Worm (Caenorhabditis elegans) whole organism, L2 larva: Measurements from ENCODE around the gene srg-1.

Experiments used
- C34F6.9 ChIP-seq: fragments of 150-350 bp; optimal IDR thresholded peaks from 2 replicates; lab custom pipeline; 2014; ENCODE audit warnings: missing biosample characterization, missing genetic modification characterization
- F13H6.1 ChIP-seq: sonication (generic microtip); optimal IDR thresholded peaks from 2 replicates; lab custom pipeline; 2016; ENCODE audit warnings: missing genetic modification characterization, missing compliant biosample characterization
- ZK546.5 ChIP-seq: sonication (generic microtip); optimal IDR thresholded peaks from 2 replicates; lab custom pipeline; 2017; ENCODE audit warnings: missing biosample characterization, missing genetic modification characterization
- alr-1 ChIP-seq: fragments of 150-350 bp; optimal IDR thresholded peaks from 2 replicates; lab custom pipeline; 2014; ENCODE audit warnings: missing biosample characterization, missing genetic modification characterization
- aly-2 ChIP-seq: fragments of 150-350 bp; optimal IDR thresholded peaks from 2 replicates; lab custom pipeline; 2014; ENCODE audit warnings: missing biosample characterization, missing genetic modification characterization
- ama-1 ChIP-seq: fragments of 150-350 bp; optimal IDR thresholded peaks from 2 replicates; lab custom pipeline; 2018; ENCODE audit warnings: inconsistent platforms
- blmp-1 ChIP-seq: sonication (generic microtip); optimal IDR thresholded peaks from 2 replicates; lab custom pipeline; 2017; ENCODE audit warnings: missing genetic modification characterization, mild to moderate bottlenecking, missing compliant biosample characterization, antibody characterized with exemption, moderate library complexity; ENCODE audit not compliant: insufficient read depth
- ceh-16 ChIP-seq: fragments of 150-350 bp; optimal IDR thresholded peaks from 2 replicates; lab custom pipeline; 2014; ENCODE audit warnings: missing biosample characterization, missing genetic modification characterization
- crh-2 ChIP-seq: sonication (generic microtip); optimal IDR thresholded peaks from 2 replicates; lab custom pipeline; 2017; ENCODE audit warnings: missing biosample characterization, missing genetic modification characterization
- egl-27 ChIP-seq: sonication (generic microtip); optimal IDR thresholded peaks from 3 replicates; lab custom pipeline; 2017; ENCODE audit warnings: missing biosample characterization, missing genetic modification reagents, missing genetic modification characterization
- elt-1 ChIP-seq: fragments of 150-350 bp; optimal IDR thresholded peaks from 2 replicates; lab custom pipeline; 2014; ENCODE audit warnings: missing biosample characterization, missing genetic modification characterization
- elt-3 ChIP-seq: sonication (generic microtip); optimal IDR thresholded peaks from 2 replicates; lab custom pipeline; 2017; ENCODE audit warnings: missing biosample characterization, missing genetic modification characterization
- fos-1 ChIP-seq: fragments of 150-350 bp; optimal IDR thresholded peaks from 2 replicates; lab custom pipeline; 2014; ENCODE audit warnings: missing biosample characterization, missing genetic modification characterization
- gmeb-1 ChIP-seq: fragments of 150-350 bp; optimal IDR thresholded peaks from 2 replicates; lab custom pipeline; 2014; ENCODE audit warnings: missing biosample characterization, missing genetic modification characterization
- lin-13 ChIP-seq: fragments of 150-350 bp; optimal IDR thresholded peaks from 2 replicates; lab custom pipeline; 2014; ENCODE audit warnings: missing biosample characterization, missing genetic modification reagents, missing genetic modification characterization
- lin-39 ChIP-seq: fragments of 150-350 bp; optimal IDR thresholded peaks from 2 replicates; lab custom pipeline; 2014; ENCODE audit warnings: missing biosample characterization, missing genetic modification reagents, missing genetic modification characterization
- lsy-2 ChIP-seq, 2 experiments: fragments of 150-350 bp in 1 of 2; sonication (generic microtip) in 1 of 2; optimal IDR thresholded peaks; 2 replicates each; lab custom pipeline; 2014 to 2017; ENCODE audit warnings: missing biosample characterization in 2 of 2, missing genetic modification characterization in 2 of 2
- mab-5 ChIP-seq: fragments of 150-350 bp; optimal IDR thresholded peaks from 2 replicates; lab custom pipeline; 2014; ENCODE audit warnings: missing biosample characterization, missing genetic modification characterization
- mbf-1 ChIP-seq: sonication (generic microtip); optimal IDR thresholded peaks from 2 replicates; lab custom pipeline; 2017; ENCODE audit warnings: missing biosample characterization, missing genetic modification characterization
- mdl-1 ChIP-seq, 2 experiments: fragments of 150-350 bp in 1 of 2; sonication (generic microtip) in 1 of 2; optimal IDR thresholded peaks; 2 replicates each; lab custom pipeline; 2017; ENCODE audit warnings: missing biosample characterization in 2 of 2, missing genetic modification characterization in 2 of 2
- nhr-11 ChIP-seq: fragments of 150-350 bp; optimal IDR thresholded peaks from 2 replicates; lab custom pipeline; 2014; ENCODE audit warnings: missing biosample characterization, missing genetic modification characterization
- nhr-129 ChIP-seq: fragments of 150-350 bp; optimal IDR thresholded peaks from 2 replicates; lab custom pipeline; 2014; ENCODE audit warnings: missing biosample characterization, missing genetic modification characterization
- nhr-21 ChIP-seq: fragments of 150-350 bp; optimal IDR thresholded peaks from 2 replicates; lab custom pipeline; 2014; ENCODE audit warnings: missing biosample characterization, missing genetic modification characterization
- nhr-23 ChIP-seq: fragments of 150-350 bp; optimal IDR thresholded peaks from 2 replicates; lab custom pipeline; 2014; ENCODE audit warnings: missing biosample characterization, missing genetic modification reagents, missing genetic modification characterization
- nhr-25 ChIP-seq: fragments of 150-350 bp; sonication (generic microtip); optimal IDR thresholded peaks from 3 replicates; lab custom pipeline; 2014; ENCODE audit warnings: missing biosample characterization, missing genetic modification characterization
- nhr-6 ChIP-seq: fragments of 150-350 bp; optimal IDR thresholded peaks from 2 replicates; lab custom pipeline; 2014; ENCODE audit warnings: missing biosample characterization, missing genetic modification characterization
- nhr-77 ChIP-seq: fragments of 150-350 bp; optimal IDR thresholded peaks from 2 replicates; lab custom pipeline; 2014; ENCODE audit warnings: missing biosample characterization, missing genetic modification characterization
- peb-1 ChIP-seq: fragments of 150-350 bp; optimal IDR thresholded peaks from 2 replicates; lab custom pipeline; 2014; ENCODE audit warnings: missing biosample characterization, missing genetic modification characterization
- sem-4 ChIP-seq: fragments of 150-350 bp; optimal IDR thresholded peaks from 2 replicates; lab custom pipeline; 2014; ENCODE audit warnings: missing biosample characterization, missing genetic modification reagents, missing genetic modification characterization
- skn-1 ChIP-seq: sonication (generic microtip); optimal IDR thresholded peaks from 2 replicates; lab custom pipeline; 2017; ENCODE audit warnings: missing biosample characterization, missing genetic modification characterization
- sma-3 ChIP-seq: sonication (generic microtip); optimal IDR thresholded peaks from 2 replicates; lab custom pipeline; 2016; ENCODE audit warnings: missing genetic modification reagents, missing genetic modification characterization, missing compliant biosample characterization
- sma-9 ChIP-seq, 2 experiments: fragments of 150-350 bp in 1 of 2; sonication (generic microtip) in 1 of 2; optimal IDR thresholded peaks; 2 replicates each; lab custom pipeline; 2014 to 2016; ENCODE audit warnings: missing genetic modification characterization in 2 of 2, mild to moderate bottlenecking in 1 of 2, missing biosample characterization in 1 of 2, missing compliant biosample characterization in 1 of 2, missing genetic modification reagents in 1 of 2, moderate library complexity in 1 of 2
- snpc-4 ChIP-seq: fragments of 150-350 bp; optimal IDR thresholded peaks from 2 replicates; lab custom pipeline; 2014; ENCODE audit warnings: missing biosample characterization, missing genetic modification characterization
- unc-39 ChIP-seq: fragments of 150-350 bp; optimal IDR thresholded peaks from 2 replicates; lab custom pipeline; 2014; ENCODE audit warnings: missing biosample characterization, missing genetic modification characterization
- unc-55 ChIP-seq: fragments of 150-350 bp; sonication (generic microtip); optimal IDR thresholded peaks from 3 replicates; lab custom pipeline; 2014; ENCODE audit warnings: missing biosample characterization, missing genetic modification reagents, missing genetic modification characterization
- zag-1 ChIP-seq: fragments of 150-350 bp; optimal IDR thresholded peaks from 2 replicates; lab custom pipeline; 2014; ENCODE audit warnings: missing biosample characterization, missing genetic modification characterization
- ztf-1 ChIP-seq: fragments of 200-800 bp; sonication (Bioruptor generic); conservative IDR thresholded peaks from 2 replicates; pipeline ENCODE4 v1.3.6; 2022; ENCODE audit warnings: missing genetic modification characterization, missing compliant biosample characterization
- ztf-4 ChIP-seq: fragments of 150-350 bp; optimal IDR thresholded peaks from 2 replicates; lab custom pipeline; 2014; ENCODE audit warnings: missing biosample characterization, missing genetic modification characterization

srg-1 gene

ce11 chrIII:6303787-6304186, 45.6 kb upstream of the srg-1 start:
- TF ChIP-seq ztf-4 (tag; lab: Kevin White, UChicago), result no peak
- no peak for TF ChIP-seq nhr-23 (tag; lab: Kevin White, UChicago)

ce11 chrIII:6303114-6303647, 45.0 kb upstream of the srg-1 start, which contains the start of gene F47D12.9:
Gene F47D12.9, minus strand, starts transcription at chrIII:6303380.
- TF ChIP-seq mdl-1 (tag; optimal IDR thresholded peaks at IDR 0.05; lab: Kevin White, UChicago) (peak; percentile 4 to 80), nhr-25 (tag; lab: Kevin White, UChicago) (peak; percentile 87), egl-27 (tag; lab: Kevin White, UChicago) (peak; percentile 25), lsy-2 (tag; optimal IDR thresholded peaks at IDR 0.05; lab: Kevin White, UChicago) (peak; percentile 56 to 85), lin-13 (GFP tag; lab: Kevin White, UChicago) (peak; percentile 36), sma-3 (GFP tag; lab: Kevin White, UChicago) (peak; percentile 89), nhr-23 (tag; lab: Kevin White, UChicago) (no peak), ztf-4 (tag; lab: Kevin White, UChicago) (peak; percentile 49), fos-1 (tag; lab: Kevin White, UChicago) (peak; percentile 43), aly-2 (tag; lab: Kevin White, UChicago) (no peak), unc-55 (GFP tag; lab: Kevin White, UChicago) (peak; percentile 72), zag-1 (tag; lab: Kevin White, UChicago) (peak; percentile 52), nhr-6 (tag; lab: Kevin White, UChicago) (peak; percentile 69), gmeb-1 (tag; lab: Kevin White, UChicago) (peak; percentile 51), unc-39 (tag; lab: Kevin White, UChicago) (no peak), nhr-129 (tag; lab: Kevin White, UChicago) (peak; percentile 93), ceh-16 (tag; lab: Kevin White, UChicago) (no peak), C34F6.9 (tag; lab: Kevin White, UChicago) (peak; percentile 93), lin-39 (no peak), sem-4 (tag; lab: Kevin White, UChicago) (peak; percentile 82), crh-2 (tag; lab: Kevin White, UChicago) (peak; percentile 86), sma-9 (GFP tag; optimal IDR thresholded peaks at IDR 0.05; lab: Kevin White, UChicago) (peak; percentile 54), sma-9 (tag; optimal IDR thresholded peaks at IDR 0.05; lab: Kevin White, UChicago) (no peak), F13H6.1 (peak; percentile 68), nhr-21 (tag; lab: Kevin White, UChicago) (peak; percentile 85), ama-1 (lab: Kevin White, UChicago) (peak; percentile 56), blmp-1 (tag; lab: Kevin White, UChicago) (peak; percentile 61), nhr-77 (tag; lab: Kevin White, UChicago) (no peak)
- TF ChIP-seq, all 48 proteins: peak for 21

ce11 chrIII:6300297-6300696, 42.1 kb upstream of the srg-1 start:
- TF ChIP-seq sma-9 (GFP tag; optimal IDR thresholded peaks at IDR 0.05; lab: Kevin White, UChicago) (no peak), sma-9 (tag; optimal IDR thresholded peaks at IDR 0.05; lab: Kevin White, UChicago) (no peak), crh-2 (tag; lab: Kevin White, UChicago) (no peak), ceh-16 (tag; lab: Kevin White, UChicago) (no peak), alr-1 (tag; lab: Kevin White, UChicago) (no peak), mbf-1 (tag; lab: Kevin White, UChicago) (no peak), zag-1 (tag; lab: Kevin White, UChicago) (no peak), mab-5 (no peak), nhr-11 (tag; lab: Kevin White, UChicago) (no peak), snpc-4 (no peak), mdl-1 (tag; optimal IDR thresholded peaks at IDR 0.05; lab: Kevin White, UChicago) (no peak), skn-1 (tag; lab: Kevin White, UChicago) (no peak), elt-3 (tag; lab: Kevin White, UChicago) (no peak), elt-1 (tag; lab: Kevin White, UChicago) (no peak), nhr-23 (tag; lab: Kevin White, UChicago) (no peak), nhr-77 (tag; lab: Kevin White, UChicago) (no peak), gmeb-1 (tag; lab: Kevin White, UChicago) (no peak), lin-39 (no peak)

- TF ChIP-seq sma-9 (GFP tag; optimal IDR thresholded peaks at IDR 0.05; lab: Kevin White, UChicago) (no peak), sma-9 (tag; optimal IDR thresholded peaks at IDR 0.05; lab: Kevin White, UChicago) (no peak), ama-1 (lab: Kevin White, UChicago) (no peak), blmp-1 (tag; lab: Kevin White, UChicago) (no peak), peb-1 (tag; lab: Kevin White, UChicago) (no peak), nhr-21 (tag; lab: Kevin White, UChicago) (no peak), mab-5 (no peak), ZK546.5 (no peak), ztf-1 (no peak), F13H6.1 (no peak), nhr-6 (tag; lab: Kevin White, UChicago) (no peak)
Observed at ce11 chrIII:6298131-6298530, 40.0 kb upstream of the srg-1 start, which contains the start of gene F47D12.3. Gene F47D12.3, plus strand, starts transcription at chrIII:6298461.
